Worm (Caenorhabditis elegans): ENCODE results near the gene srm-6.

- TF ChIP-seq nhr-28 (tag; optimal IDR thresholded peaks at IDR 0.05) (no peak), nhr-12 (tag; optimal IDR thresholded peaks at IDR 0.05) (no peak), nhr-76 (tag; optimal IDR thresholded peaks at IDR 0.05) (no peak), elt-3 (tag; optimal IDR thresholded peaks at IDR 0.05) (no peak), mab-5 (tag; optimal IDR thresholded peaks at IDR 0.05) (no peak), unc-62 (GFP tag; optimal IDR thresholded peaks at IDR 0.05) (no peak)
These were observed 4.9 kb downstream of the srm-6 start, which contains the start of gene F47B8.10 for ce11 chrV:14341672-14342071.

Data from whole organism, mixed stage, embryonic.